Fruit fly (Drosophila melanogaster) whole organism, embryonic: ENCODE results near the gene fok.

Experiments used
- CG10147 ChIP-seq: fragments of 200-800 bp; sonication (Bioruptor generic); optimal IDR thresholded peaks from 2 replicates; lab custom pipeline; 2019; ENCODE audit warnings: missing biosample characterization, mild to moderate bottlenecking, missing genetic modification characterization, moderate library complexity
- CG10366 ChIP-seq: fragments of 200-800 bp; sonication (Bioruptor generic); IDR thresholded peaks from 2 replicates; pipeline ENCODE4 v1.3.6; 2022; ENCODE audit warnings: missing biosample characterization, missing genetic modification characterization
- CG10543 ChIP-seq: fragments of 200-800 bp; sonication (Bioruptor generic); optimal IDR thresholded peaks from 3 replicates; lab custom pipeline; 2017; ENCODE audit warnings: missing biosample characterization, mild to moderate bottlenecking, missing genetic modification characterization, moderate library complexity
- CG11093 ChIP-seq: fragments of 200-800 bp; sonication (Bioruptor generic); IDR thresholded peaks from 3 replicates; pipeline ENCODE4 v1.3.6; 2022; ENCODE audit warnings: missing biosample characterization, missing genetic modification characterization
- CG11247 ChIP-seq: fragments of 200-800 bp; sonication (Bioruptor generic); IDR thresholded peaks from 2 replicates; pipeline ENCODE4 v1.3.6; 2022; ENCODE audit warnings: missing biosample characterization, missing genetic modification characterization
- CG11456 ChIP-seq: fragments of 200-800 bp; sonication (Bioruptor generic); IDR thresholded peaks from 3 replicates; pipeline ENCODE4 v1.3.6; 2022; ENCODE audit warnings: missing biosample characterization, missing genetic modification characterization
- CG12391 ChIP-seq: fragments of 200-800 bp; sonication (Bioruptor generic); optimal IDR thresholded peaks from 3 replicates; lab custom pipeline; 2018; ENCODE audit warnings: missing biosample characterization, mild to moderate bottlenecking, missing genetic modification characterization, moderate library complexity
- CG12659 ChIP-seq: fragments of 200-800 bp; sonication (Bioruptor generic); optimal IDR thresholded peaks from 3 replicates; lab custom pipeline; 2017; ENCODE audit warnings: mild to moderate bottlenecking, missing biosample characterization, missing genetic modification reagents, missing genetic modification characterization
- CG12942 ChIP-seq: fragments of 200-800 bp; sonication (Bioruptor generic); optimal IDR thresholded peaks from 3 replicates; lab custom pipeline; 2016; ENCODE audit warnings: missing biosample characterization, missing genetic modification characterization
- CG15269 ChIP-seq: fragments of 200-800 bp; sonication (Bioruptor generic); optimal IDR thresholded peaks from 2 replicates; lab custom pipeline; 2018; ENCODE audit warnings: missing biosample characterization, mild to moderate bottlenecking, missing genetic modification characterization, moderate library complexity
- CG1602 ChIP-seq: fragments of 200-800 bp; sonication (Bioruptor generic); optimal IDR thresholded peaks from 3 replicates; lab custom pipeline; 2016; ENCODE audit warnings: missing biosample characterization, missing genetic modification characterization
- CG16813 ChIP-seq: fragments of 200-800 bp; sonication (Bioruptor generic); IDR thresholded peaks from 3 replicates; pipeline ENCODE4 v1.3.6; 2022; ENCODE audit warnings: missing biosample characterization, missing genetic modification characterization; ENCODE audit not compliant: partially characterized antibody
- CG17829 ChIP-seq: fragments of 200-800 bp; optimal IDR thresholded peaks from 2 replicates; lab custom pipeline; 2019; ENCODE audit warnings: missing biosample characterization, mild to moderate bottlenecking, missing genetic modification characterization, moderate library complexity
- CG33213 ChIP-seq: fragments of 200-800 bp; sonication (Bioruptor generic); optimal IDR thresholded peaks from 3 replicates; lab custom pipeline; 2016; ENCODE audit warnings: missing biosample characterization, missing genetic modification characterization
- CG3847 ChIP-seq: fragments of 200-800 bp; sonication (Bioruptor generic); IDR thresholded peaks from 2 replicates; pipeline ENCODE4 v1.3.6; 2022; ENCODE audit warnings: missing biosample characterization, missing genetic modification characterization
- CG3995 ChIP-seq: fragments of 200-800 bp; sonication (Bioruptor generic); optimal IDR thresholded peaks from 3 replicates; lab custom pipeline; 2016; ENCODE audit warnings: missing biosample characterization, missing genetic modification characterization
- CG4360 ChIP-seq: fragments of 200-800 bp; sonication (Bioruptor generic); IDR thresholded peaks from 2 replicates; pipeline ENCODE4 v1.3.6; 2022; ENCODE audit warnings: missing biosample characterization, missing genetic modification characterization
- CG7556 ChIP-seq: fragments of 200-800 bp; sonication (Bioruptor generic); optimal IDR thresholded peaks from 2 replicates; lab custom pipeline; 2017; ENCODE audit warnings: missing biosample characterization, mild to moderate bottlenecking, missing genetic modification characterization
- CG8290 ChIP-seq, 3 experiments: fragments of 200-800 bp; sonication (Bioruptor generic); optimal IDR thresholded peaks; 2 replicates each; lab custom pipeline; 2016 to 2019; ENCODE audit warnings: missing biosample characterization in 3 of 3, missing genetic modification characterization in 3 of 3, mild to moderate bottlenecking in 2 of 3, moderate library complexity in 1 of 3
- CG9215 ChIP-seq: fragments of 200-800 bp; sonication (Bioruptor generic); IDR thresholded peaks from 2 replicates; pipeline ENCODE4 v1.3.6; 2022; ENCODE audit warnings: missing biosample characterization, missing genetic modification characterization
- CG9876 ChIP-seq: fragments of 200-800 bp; sonication (Bioruptor generic); optimal IDR thresholded peaks from 2 replicates; lab custom pipeline; 2016; ENCODE audit warnings: missing biosample characterization, missing genetic modification characterization
- Dll ChIP-seq: fragments of 200-800 bp; sonication (Bioruptor generic); IDR thresholded peaks from 4 replicates; pipeline ENCODE4 v1.3.6; 2022; ENCODE audit warnings: missing biosample characterization, missing genetic modification characterization; ENCODE audit not compliant: partially characterized antibody
- E2f2 ChIP-seq: fragments of 200-800 bp; sonication (Bioruptor generic); IDR thresholded peaks from 2 replicates; pipeline ENCODE4 v1.3.6; 2022; ENCODE audit warnings: missing biosample characterization, missing genetic modification characterization
- HLH3B ChIP-seq: fragments of 200-800 bp; sonication (Bioruptor generic); IDR thresholded peaks from 2 replicates; pipeline ENCODE4 v1.3.6; 2022; ENCODE audit warnings: missing biosample characterization, missing genetic modification characterization
- Hr78 ChIP-seq, 2 experiments: fragments of 200-800 bp in 1 of 2; fragments of >200 bp in 1 of 2; sonication (Bioruptor generic) in 1 of 2; optimal IDR thresholded peaks; 2 replicates each; lab custom pipeline; 2017 to 2019; ENCODE audit warnings: missing biosample characterization in 2 of 2, missing genetic modification characterization in 2 of 2, mild to moderate bottlenecking in 1 of 2, moderate library complexity in 1 of 2
- MBD-R2 ChIP-seq: fragments of 200-800 bp; sonication (Bioruptor generic); IDR thresholded peaks from 2 replicates; pipeline ENCODE4 v1.3.6; 2022; ENCODE audit warnings: missing biosample characterization, missing genetic modification characterization
- Myb ChIP-seq: fragments of 200-800 bp; sonication (Bioruptor generic); optimal IDR thresholded peaks from 2 replicates; lab custom pipeline; 2016; ENCODE audit warnings: missing biosample characterization, missing genetic modification characterization
- Nf-YC ChIP-seq: fragments of 200-800 bp; optimal IDR thresholded peaks from 3 replicates; lab custom pipeline; 2019; ENCODE audit warnings: missing biosample characterization, mild to moderate bottlenecking, missing genetic modification characterization, moderate library complexity
- Sox102F ChIP-seq: fragments of 200-800 bp; sonication (Bioruptor generic); optimal IDR thresholded peaks from 2 replicates; lab custom pipeline; 2018; ENCODE audit warnings: missing biosample characterization, mild to moderate bottlenecking, missing genetic modification characterization, moderate library complexity
- al ChIP-seq: fragments of 200-800 bp; sonication (Bioruptor generic); IDR thresholded peaks from 2 replicates; pipeline ENCODE4 v1.3.6; 2022; ENCODE audit warnings: missing biosample characterization, missing genetic modification characterization
- ase ChIP-seq: fragments of 200-800 bp; sonication (Bioruptor generic); IDR thresholded peaks from 3 replicates; pipeline ENCODE4 v1.3.6; 2022; ENCODE audit warnings: missing biosample characterization, missing genetic modification characterization
- bab2 ChIP-seq: fragments of 200-800 bp; sonication (Bioruptor generic); optimal IDR thresholded peaks from 2 replicates; lab custom pipeline; 2016; ENCODE audit warnings: missing biosample characterization, missing genetic modification characterization
- cg ChIP-seq: fragments of 200-800 bp; sonication (Bioruptor generic); optimal IDR thresholded peaks from 3 replicates; lab custom pipeline; 2019; ENCODE audit warnings: missing biosample characterization, mild to moderate bottlenecking, missing genetic modification characterization, moderate library complexity
- ci ChIP-seq: fragments of 200-800 bp; sonication (Bioruptor generic); IDR thresholded peaks from 3 replicates; pipeline ENCODE4 v1.3.6; 2022; ENCODE audit warnings: missing biosample characterization, missing genetic modification characterization
- esg ChIP-seq: fragments of 200-800 bp; sonication (Bioruptor generic); conservative IDR thresholded peaks from 2 replicates; pipeline ENCODE4 v1.3.6; 2022; ENCODE audit warnings: missing biosample characterization, missing genetic modification characterization
- gcm ChIP-seq: fragments of 200-800 bp; sonication (Bioruptor generic); optimal IDR thresholded peaks from 2 replicates; lab custom pipeline; 2019; ENCODE audit warnings: missing biosample characterization, mild to moderate bottlenecking, missing genetic modification characterization, moderate library complexity
- gem ChIP-seq: fragments of 200-800 bp; sonication (Bioruptor generic); optimal IDR thresholded peaks from 2 replicates; lab custom pipeline; 2019; ENCODE audit warnings: missing biosample characterization, mild to moderate bottlenecking, missing genetic modification characterization, moderate library complexity
- hkb ChIP-seq, 2 experiments: fragments of 200-800 bp in 1 of 2; fragments of >200 bp in 1 of 2; sonication (Bioruptor generic) in 1 of 2; IDR thresholded peaks in 1 of 2; optimal IDR thresholded peaks in 1 of 2; 2 replicates each; pipeline versions ENCODE4 v1.3.6 to Lab custom; 2017 to 2022; ENCODE audit warnings: missing biosample characterization in 1 of 2, missing genetic modification characterization in 1 of 2
- hth ChIP-seq: fragments of >200 bp; optimal IDR thresholded peaks from 2 replicates; lab custom pipeline; 2017; ENCODE audit warnings: inconsistent platforms
- kah ChIP-seq: fragments of 200-800 bp; sonication (Bioruptor generic); optimal IDR thresholded peaks from 2 replicates; lab custom pipeline; 2018; ENCODE audit warnings: missing biosample characterization, mild to moderate bottlenecking, missing genetic modification characterization
- luna ChIP-seq: fragments of 200-800 bp; sonication (Bioruptor generic); optimal IDR thresholded peaks from 2 replicates; lab custom pipeline; 2016; ENCODE audit warnings: missing biosample characterization, missing genetic modification characterization
- nau ChIP-seq: fragments of 200-800 bp; sonication (Bioruptor generic); optimal IDR thresholded peaks from 3 replicates; lab custom pipeline; 2017; ENCODE audit warnings: missing biosample characterization, mild to moderate bottlenecking, missing genetic modification characterization, missing genetic modification reagents
- otp ChIP-seq: fragments of 200-800 bp; sonication (Bioruptor generic); IDR thresholded peaks from 3 replicates; pipeline ENCODE4, ENCODE4 v1.3.6; 2022; ENCODE audit warnings: missing biosample characterization, missing genetic modification characterization
- sc ChIP-seq, 3 experiments: fragments of >200 bp in 2 of 3; fragments of 200-800 bp in 1 of 3; sonication (Bioruptor generic) in 1 of 3; optimal IDR thresholded peaks; 2 replicates in 2 of 3; 3 replicates in 1 of 3; lab custom pipeline; 2017; ENCODE audit warnings: mild to moderate bottlenecking in 1 of 3, missing biosample characterization in 1 of 3, missing genetic modification characterization in 1 of 3, missing genetic modification reagents in 1 of 3
- slou ChIP-seq: fragments of 200-800 bp; sonication (Bioruptor generic); optimal IDR thresholded peaks from 3 replicates; lab custom pipeline; 2016; ENCODE audit warnings: missing biosample characterization, missing genetic modification characterization
- stc ChIP-seq: fragments of 200-800 bp; sonication (Bioruptor generic); IDR thresholded peaks from 2 replicates; pipeline ENCODE4 v1.3.6; 2022; ENCODE audit warnings: missing biosample characterization, missing genetic modification characterization
- vnd ChIP-seq: fragments of 200-800 bp; sonication (Bioruptor generic); IDR thresholded peaks from 3 replicates; pipeline ENCODE4 v1.3.6; 2022; ENCODE audit warnings: missing biosample characterization, missing genetic modification characterization; ENCODE audit not compliant: partially characterized antibody
- wor ChIP-seq: fragments of 200-800 bp; sonication (Bioruptor generic); IDR thresholded peaks from 2 replicates; pipeline ENCODE4 v1.3.6; 2022; ENCODE audit warnings: missing biosample characterization, missing genetic modification characterization

The fok gene

DNA sequence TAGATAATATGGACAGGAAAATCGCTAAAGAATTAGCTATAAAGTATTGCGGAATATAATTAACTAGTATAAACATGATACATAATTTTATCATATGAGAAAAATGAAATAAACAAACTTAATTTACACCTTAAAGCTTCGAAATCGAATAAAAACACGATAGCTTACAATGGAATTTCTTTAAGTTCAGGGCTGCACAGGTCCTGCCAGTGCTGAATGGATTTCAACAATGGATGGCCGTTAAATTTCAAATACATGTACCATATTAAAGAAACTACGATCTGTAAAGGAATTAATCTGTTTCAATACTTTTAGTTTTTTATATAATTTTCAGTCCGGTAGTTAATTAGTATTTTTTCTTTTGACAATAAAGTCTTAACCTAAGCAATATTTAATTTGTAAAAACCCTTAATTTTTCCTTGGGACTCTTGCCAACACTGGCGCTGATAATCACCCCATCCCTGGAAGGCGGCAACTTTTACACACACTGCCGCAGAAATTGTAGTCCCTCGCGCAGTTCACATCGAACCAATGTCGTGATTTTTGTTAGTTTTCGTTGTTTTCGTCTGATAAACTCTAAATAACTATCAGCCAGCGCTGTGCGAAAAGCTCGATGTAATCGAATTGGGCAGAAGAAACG is 23.7 kb downstream of the fok start, which contains the start of the genes barr and lok (continued):
- TF ChIP-seq vnd (GFP tag; lab: Robert Waterston, UW) = no peak
- 0 out of 2 replicates have a peak, but pooled peaks have one; percentile 11 for TF ChIP-seq al (GFP tag; lab: Robert Waterston, UW)
- peak; percentile 60 for TF ChIP-seq CG9215 (GFP tag; lab: Robert Waterston, UW)
- peak; percentile 31 for TF ChIP-seq CG17829
- no peak for TF ChIP-seq Dll (GFP tag; lab: Robert Waterston, UW)
- peak; percentile 57 for TF ChIP-seq CG7556 (GFP tag; lab: Kevin White, UChicago)
- no peak for TF ChIP-seq hkb (optimal IDR thresholded peaks at IDR 0.05; lab: Kevin White, UChicago)
- no peak for TF ChIP-seq hkb (GFP tag; IDR thresholded peaks at IDR 0.05; lab: Robert Waterston, UW)
- TF ChIP-seq CG11093 (GFP tag; lab: Robert Waterston, UW) = peak; percentile 54; the same call in 2 of the 3 replicates
- TF ChIP-seq CG12659 = peak; percentile 56
- TF ChIP-seq CG11456 = no peak
- 0 out of 2 replicates have a peak, but pooled peaks have one; percentile 17 for TF ChIP-seq esg (GFP tag; lab: Robert Waterston, UW)
- TF ChIP-seq stc = no peak
- peak; percentile 94 for TF ChIP-seq Myb (GFP tag; lab: Kevin White, UChicago)
- TF ChIP-seq CG1602 (GFP tag; lab: Kevin White, UChicago) = peak; percentile 53
- TF ChIP-seq CG10543 (GFP tag; lab: Kevin White, UChicago) = peak; percentile 62
- no peak for TF ChIP-seq HLH3B (GFP tag; lab: Robert Waterston, UW)
- no peak for TF ChIP-seq CG10366 (GFP tag; lab: Robert Waterston, UW)
- peak; percentile 5 for TF ChIP-seq CG9876
- no peak for TF ChIP-seq sc (optimal IDR thresholded peaks at IDR 0.05; lab: Kevin White, UChicago)
- peak; percentile 23 for TF ChIP-seq sc (GFP tag; optimal IDR thresholded peaks at IDR 0.05; lab: Kevin White, UChicago)
- no peak for TF ChIP-seq wor (GFP tag; lab: Robert Waterston, UW)
- peak; percentile 60 for TF ChIP-seq gem (tag; lab: Kevin White, UChicago)
- TF ChIP-seq CG3995 (GFP tag; lab: Kevin White, UChicago) = peak; percentile 93
- peak; percentile 49 for TF ChIP-seq E2f2 (GFP tag; lab: Robert Waterston, UW)
- no peak for TF ChIP-seq CG16813 (GFP tag; lab: Robert Waterston, UW)
- no peak for TF ChIP-seq otp (GFP tag; lab: Robert Waterston, UW)
- peak; percentile 77 for TF ChIP-seq slou (GFP tag; lab: Kevin White, UChicago)
- TF ChIP-seq Nf-YC (tag; lab: Kevin White, UChicago) = no peak
- TF ChIP-seq Hr78 (GFP tag; optimal IDR thresholded peaks at IDR 0.05; lab: Kevin White, UChicago) = no peak
- peak; percentile 34 for TF ChIP-seq MBD-R2 (GFP tag; lab: Robert Waterston, UW)
- TF ChIP-seq CG12391 = peak; percentile 66
- no peak for TF ChIP-seq luna (GFP tag; lab: Kevin White, UChicago)
- TF ChIP-seq bab2 (GFP tag; lab: Kevin White, UChicago) = peak; percentile 24
- peak; percentile 10 for TF ChIP-seq CG33213
- peak; percentile 46; the same call in 1 of the 2 replicates for TF ChIP-seq CG3847 (GFP tag; lab: Robert Waterston, UW)
- no peak for TF ChIP-seq ase (GFP tag; lab: Robert Waterston, UW)
- TF ChIP-seq CG4360 = no peak
- TF ChIP-seq CG10147 (GFP tag; lab: Kevin White, UChicago) = peak; percentile 53
- peak; percentile 5 for TF ChIP-seq kah
- peak; percentile 57 for TF ChIP-seq CG8290 (GFP tag; optimal IDR thresholded peaks at IDR 0.05; lab: Kevin White, UChicago)
- peak in 1 of 2 experiments; percentile 33 for TF ChIP-seq CG8290 (tag; optimal IDR thresholded peaks at IDR 0.05; lab: Kevin White, UChicago)
- TF ChIP-seq nau = no peak
- no peak for TF ChIP-seq hth (lab: Kevin White, UChicago)
- TF ChIP-seq gcm (GFP tag; lab: Kevin White, UChicago) = no peak
- TF ChIP-seq CG15269 (tag; lab: Kevin White, UChicago) = no peak
- TF ChIP-seq cg (GFP tag; lab: Kevin White, UChicago) = peak; percentile 65
- TF ChIP-seq CG12942 (GFP tag; lab: Kevin White, UChicago) = peak; percentile 25
- peak; percentile 43 for TF ChIP-seq Sox102F
- 0 out of 3 replicates have a peak, but pooled peaks have one; percentile 10 for TF ChIP-seq ci
- no peak for TF ChIP-seq CG11247 (GFP tag; lab: Robert Waterston, UW)
